Worm (Caenorhabditis elegans) whole organism, L2 larva: ENCODE measurements around the gene srh-179.

Experiments used
- F13H6.1 ChIP-seq: sonication (generic microtip); optimal IDR thresholded peaks from 2 replicates; lab custom pipeline; 2016; ENCODE audit warnings: missing genetic modification characterization, missing compliant biosample characterization
- ZK546.5 ChIP-seq: sonication (generic microtip); optimal IDR thresholded peaks from 2 replicates; lab custom pipeline; 2017; ENCODE audit warnings: missing biosample characterization, missing genetic modification characterization
- snpc-4 ChIP-seq: fragments of 150-350 bp; optimal IDR thresholded peaks from 2 replicates; lab custom pipeline; 2014; ENCODE audit warnings: missing biosample characterization, missing genetic modification characterization
- unc-39 ChIP-seq: fragments of 150-350 bp; optimal IDR thresholded peaks from 2 replicates; lab custom pipeline; 2014; ENCODE audit warnings: missing biosample characterization, missing genetic modification characterization
- ztf-11 ChIP-seq: sonication (generic microtip); optimal IDR thresholded peaks from 2 replicates; lab custom pipeline; 2017; ENCODE audit warnings: missing biosample characterization, missing genetic modification characterization

ce11 chrV:18434961-18435360 lies 41.2 kb upstream of the srh-179 start, which contains the start of gene ZK262.20:
- TF ChIP-seq F13H6.1 (tag; lab: Kevin White, UChicago) (no peak), unc-39 (tag; lab: Kevin White, UChicago) (no peak), ZK546.5 (tag; lab: Kevin White, UChicago) (no peak), ztf-11 (tag; lab: Kevin White, UChicago) (no peak), snpc-4 (tag; lab: Kevin White, UChicago) (no peak)
